Worm (Caenorhabditis elegans): ENCODE data around the gene C18A3.11.
"Not testable (repeated sequence)": the region's sequence is repeated elsewhere in the genome, so short reads cannot be mapped to it uniquely, and the experiment has no call there.

Gene C18A3.11

DNA sequence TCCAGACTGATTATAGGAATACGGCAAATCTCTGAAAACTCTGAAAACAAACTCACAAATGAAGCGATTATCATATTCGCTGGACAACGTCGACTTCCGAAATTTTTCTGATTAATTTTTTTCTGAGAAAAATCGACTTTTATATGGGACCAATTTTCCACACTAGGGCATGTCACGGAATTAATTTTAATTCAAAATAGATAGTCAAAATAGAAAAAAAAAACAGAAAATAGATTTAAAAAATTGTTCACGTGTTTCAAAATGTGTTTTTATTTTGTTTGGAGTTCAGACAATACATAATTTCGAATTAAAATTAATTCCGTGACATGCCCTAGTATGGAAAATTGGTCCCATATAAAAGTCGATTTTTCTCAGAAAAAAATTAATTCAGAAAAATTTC is 26.8 kb downstream of the C18A3.11 start, which contains the start of the genes F10C1.3 and F10C1.23:
F10C1.3 (minus strand) TSS at position 101 of the 400 bp plus-strand sequence.
F10C1.23 (plus strand) TSS at position 385 of the 400 bp plus-strand sequence.
- not testable (repeated sequence) for TF ChIP-seq elt-2, nhr-67, lsy-12 (tag; optimal IDR thresholded peaks at IDR 0.05)

DNA sequence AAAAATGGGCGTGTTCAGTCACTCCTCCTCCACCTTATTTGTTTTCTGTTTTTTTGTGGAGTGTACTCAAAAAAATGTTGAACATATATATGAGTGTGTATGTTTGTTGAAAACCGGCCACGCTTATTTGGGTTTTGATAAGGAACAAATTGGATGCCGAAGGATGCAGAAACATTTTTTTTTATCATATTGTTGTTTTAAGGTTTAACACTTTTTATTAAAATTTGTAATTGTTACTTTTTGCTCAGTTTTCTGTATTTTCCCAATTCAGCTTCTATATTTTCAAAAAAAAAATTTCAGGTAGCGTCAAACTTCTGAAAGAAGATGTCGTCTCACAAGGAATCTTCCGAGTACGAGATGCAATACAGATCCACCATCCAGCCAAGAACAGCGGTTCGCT is 34.5 kb downstream of the C18A3.11 start, which contains the start of gene ifb-1:
ifb-1 (plus strand) TSS at position 301 of the 400 bp plus-strand sequence.
- TF ChIP-seq ceh-9 (tag; optimal IDR thresholded peaks at IDR 0.05) (no peak), aly-2 (tag; optimal IDR thresholded peaks at IDR 0.05) (no peak), egl-5 (tag; optimal IDR thresholded peaks at IDR 0.05) (no peak), ceh-16 (tag; optimal IDR thresholded peaks at IDR 0.05) (no peak), sea-2 (GFP tag; optimal IDR thresholded peaks at IDR 0.05) (no peak), ceh-28 (tag; optimal IDR thresholded peaks at IDR 0.05) (no peak), pha-4 (tag; optimal IDR thresholded peaks at IDR 0.05) (no peak), elt-3 (tag; optimal IDR thresholded peaks at IDR 0.05) (no peak), lsy-12 (tag; optimal IDR thresholded peaks at IDR 0.05) (no peak), nhr-43 (tag; optimal IDR thresholded peaks at IDR 0.05; ENCODE audit: poor library complexity, severe bottlenecking) (no peak), snpc-4 (tag; optimal IDR thresholded peaks at IDR 0.05) (no peak), ztf-11 (tag; optimal IDR thresholded peaks at IDR 0.05) (no peak), zag-1 (tag; optimal IDR thresholded peaks at IDR 0.05) (no peak), nhr-237 (tag; optimal IDR thresholded peaks at IDR 0.05) (no peak), nhr-77 (tag; optimal IDR thresholded peaks at IDR 0.05) (no peak)

DNA sequence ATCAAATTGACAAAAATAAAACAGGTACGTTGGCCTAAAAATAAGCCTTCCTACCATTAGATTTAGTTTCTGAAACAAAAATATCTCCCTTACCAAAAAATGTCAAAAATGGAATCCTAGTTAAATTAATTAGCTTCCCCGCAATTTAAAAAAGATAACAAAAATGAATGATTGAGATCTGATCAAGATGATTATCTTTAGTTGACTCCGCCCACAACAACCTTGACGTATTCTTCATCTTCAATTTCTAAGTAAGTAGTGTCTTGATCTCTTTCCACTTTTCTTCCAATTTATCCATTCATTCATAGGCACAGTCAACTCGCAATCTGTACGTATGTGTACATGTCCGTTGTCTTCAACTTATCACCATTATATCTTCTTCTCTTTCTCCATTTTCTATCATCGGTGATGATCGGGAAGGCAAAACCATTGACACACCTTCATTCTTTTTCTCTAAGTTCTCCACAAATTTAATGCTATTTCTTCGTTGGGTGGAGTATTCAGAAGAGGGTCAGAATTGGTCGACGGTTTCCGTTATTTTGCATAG is 37.5 kb downstream of the C18A3.11 start:
- TF ChIP-seq nhr-23 (tag; optimal IDR thresholded peaks at IDR 0.05) (peak; percentile 29), eor-1 (tag; optimal IDR thresholded peaks at IDR 0.05) (no peak), elt-3 (tag; optimal IDR thresholded peaks at IDR 0.05) (peak in 1 of 3 experiments; percentile 15), hmg-11 (tag; optimal IDR thresholded peaks at IDR 0.05) (no peak), R02D3.7 (tag; optimal IDR thresholded peaks at IDR 0.05) (no peak), ZK546.5 (tag; optimal IDR thresholded peaks at IDR 0.05) (no peak), elt-1 (tag; optimal IDR thresholded peaks at IDR 0.05) (peak; percentile 91), skn-1 (tag; optimal IDR thresholded peaks at IDR 0.05) (no peak)

DNA sequence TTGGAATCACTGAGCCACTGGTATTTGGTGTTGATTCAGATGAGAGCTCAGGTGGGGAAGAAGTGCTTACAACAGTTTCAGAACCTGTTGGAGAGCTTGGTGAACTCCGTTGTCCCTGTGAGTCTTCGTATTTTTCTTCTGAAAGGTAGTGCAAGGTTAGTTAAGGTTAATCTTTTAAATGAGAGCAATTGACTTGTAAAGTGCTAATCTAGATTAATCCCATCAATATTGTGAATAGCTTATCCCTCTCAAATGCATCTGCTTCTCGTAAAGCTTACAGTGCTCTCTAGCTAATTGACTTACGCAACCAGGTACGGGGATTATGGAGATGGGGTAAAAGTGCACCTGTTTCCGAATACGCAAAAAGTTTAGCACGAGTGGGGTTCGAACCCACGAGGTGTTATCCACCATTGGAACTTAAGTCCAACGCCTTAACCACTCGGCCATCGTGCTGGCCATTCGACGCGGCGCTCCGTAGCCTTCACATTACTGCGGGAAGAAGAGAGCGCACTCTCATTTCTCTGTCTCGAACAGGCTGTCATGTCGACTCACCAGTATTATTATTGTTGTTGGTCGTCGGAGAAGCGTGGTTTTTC is 41.8 kb downstream of the C18A3.11 start:
- no peak for TF ChIP-seq fkh-2 (tag; optimal IDR thresholded peaks at IDR 0.05)
- TF ChIP-seq elt-3 (tag; optimal IDR thresholded peaks at IDR 0.05), result peak in 1 of 3 experiments; percentile 1
- TF ChIP-seq hmg-11 (tag; optimal IDR thresholded peaks at IDR 0.05), result peak; percentile 85
- TF ChIP-seq lin-39 (tag; optimal IDR thresholded peaks at IDR 0.05), result peak; percentile 31
- TF ChIP-seq lsy-12 (tag; optimal IDR thresholded peaks at IDR 0.05), result no peak
- peak; percentile 23 for TF ChIP-seq nhr-43 (tag; optimal IDR thresholded peaks at IDR 0.05; ENCODE audit: poor library complexity, severe bottlenecking)
- no peak for TF ChIP-seq nhr-11 (tag; optimal IDR thresholded peaks at IDR 0.05)
- peak; percentile 32 for TF ChIP-seq pha-4 (tag; optimal IDR thresholded peaks at IDR 0.05)
- TF ChIP-seq nfya-1 (tag; optimal IDR thresholded peaks at IDR 0.05; ENCODE audit: insufficient read depth), result peak; percentile 16
- TF ChIP-seq elt-2 (tag; optimal IDR thresholded peaks at IDR 0.05), result peak; percentile 46
- peak; percentile 19 for TF ChIP-seq snpc-4 (tag; optimal IDR thresholded peaks at IDR 0.05)

DNA sequence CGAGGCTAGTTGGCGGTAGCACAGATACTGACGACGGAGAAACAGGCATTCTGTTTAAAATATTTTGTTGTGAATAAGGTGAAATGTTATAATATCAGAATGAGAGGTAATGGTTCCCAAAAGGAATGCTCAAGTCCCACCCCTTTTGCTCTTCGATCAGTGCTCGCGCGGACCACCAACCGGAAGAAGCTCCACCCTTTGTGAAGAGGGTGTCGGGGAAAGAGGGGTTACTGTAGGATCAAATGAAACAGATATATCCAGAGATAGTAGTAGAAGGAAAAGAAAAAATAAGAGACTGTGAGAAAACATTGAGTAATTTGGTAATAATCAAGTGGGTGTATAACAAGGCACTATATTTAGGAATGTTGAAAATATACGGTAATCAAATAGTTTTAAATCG is 43.3 kb downstream of the C18A3.11 start, which contains the start of the genes dmd-5 and F10C1.1:
dmd-5 (minus strand) TSS at position 101 of the 400 bp plus-strand sequence.
F10C1.1 (plus strand) TSS at position 110 of the 400 bp plus-strand sequence.
- TF ChIP-seq nhr-28 (tag; optimal IDR thresholded peaks at IDR 0.05), result no peak
- TF ChIP-seq ZK546.5 (tag; optimal IDR thresholded peaks at IDR 0.05), result no peak
- TF ChIP-seq ceh-82 (tag; optimal IDR thresholded peaks at IDR 0.05), result no peak
- no peak for TF ChIP-seq lin-39 (tag; optimal IDR thresholded peaks at IDR 0.05)
- TF ChIP-seq nfya-1 (tag; optimal IDR thresholded peaks at IDR 0.05; ENCODE audit: insufficient read depth), result no peak
- TF ChIP-seq snpc-4 (tag; optimal IDR thresholded peaks at IDR 0.05), result no peak
- no peak for TF ChIP-seq mdl-1 (tag; optimal IDR thresholded peaks at IDR 0.05)
- TF ChIP-seq eor-1 (tag; optimal IDR thresholded peaks at IDR 0.05), result no peak

Measured in whole organism, L3 larva.